Fruit fly (Drosophila melanogaster) whole organism, embryonic: ENCODE results near the gene CG7065.

Experiments
- Aef1 ChIP-seq: fragments of 200-800 bp; sonication (Bioruptor generic); IDR thresholded peaks from 3 replicates; pipeline ENCODE4 v1.3.6; 2022; ENCODE audit warnings: missing biosample characterization, missing genetic modification characterization
- Atf-2 ChIP-seq: fragments of 200-800 bp; sonication (Bioruptor generic); optimal IDR thresholded peaks from 2 replicates; lab custom pipeline; 2016; ENCODE audit warnings: missing biosample characterization, missing genetic modification characterization
- Bdp1 ChIP-seq: fragments of 200-800 bp; sonication (Bioruptor generic); optimal IDR thresholded peaks from 3 replicates; lab custom pipeline; 2016; ENCODE audit warnings: missing biosample characterization, missing genetic modification characterization
- CG10147 ChIP-seq: fragments of 200-800 bp; sonication (Bioruptor generic); optimal IDR thresholded peaks from 2 replicates; lab custom pipeline; 2019; ENCODE audit warnings: missing biosample characterization, mild to moderate bottlenecking, missing genetic modification characterization, moderate library complexity
- CG10431 ChIP-seq: fragments of 200-800 bp; sonication (Bioruptor generic); optimal IDR thresholded peaks from 3 replicates; lab custom pipeline; 2018; ENCODE audit warnings: missing biosample characterization, mild to moderate bottlenecking, missing genetic modification characterization
- CG10565 ChIP-seq: fragments of 200-800 bp; sonication (Bioruptor generic); optimal IDR thresholded peaks from 3 replicates; lab custom pipeline; 2016; ENCODE audit warnings: missing biosample characterization, mild to moderate bottlenecking, missing genetic modification characterization
- CG14667 ChIP-seq: fragments of 200-800 bp; sonication (Bioruptor generic); IDR thresholded peaks from 2 replicates; pipeline ENCODE4 v1.3.6; 2022; ENCODE audit warnings: missing biosample characterization, missing genetic modification characterization
- CG17359 ChIP-seq: fragments of 200-800 bp; sonication (Bioruptor generic); optimal IDR thresholded peaks from 3 replicates; lab custom pipeline; 2018; ENCODE audit warnings: missing biosample characterization, mild to moderate bottlenecking, missing genetic modification characterization, moderate library complexity
- CG17829 ChIP-seq: fragments of 200-800 bp; optimal IDR thresholded peaks from 2 replicates; lab custom pipeline; 2019; ENCODE audit warnings: missing biosample characterization, mild to moderate bottlenecking, missing genetic modification characterization, moderate library complexity
- CG18599 ChIP-seq: fragments of 200-800 bp; sonication (Bioruptor generic); optimal IDR thresholded peaks from 3 replicates; lab custom pipeline; 2017; ENCODE audit warnings: missing biosample characterization, missing genetic modification characterization, mild to moderate bottlenecking, moderate library complexity, missing genetic modification reagents
- CG18619 ChIP-seq: fragments of 200-800 bp; sonication (Bioruptor generic); optimal IDR thresholded peaks from 3 replicates; lab custom pipeline; 2017; ENCODE audit warnings: missing biosample characterization, mild to moderate bottlenecking, missing genetic modification characterization
- CG2116 ChIP-seq: fragments of 200-800 bp; sonication (Bioruptor generic); optimal IDR thresholded peaks from 3 replicates; lab custom pipeline; 2018; ENCODE audit warnings: missing biosample characterization, mild to moderate bottlenecking, missing genetic modification characterization
- CG30403 ChIP-seq: fragments of 200-800 bp; sonication (Bioruptor generic); optimal IDR thresholded peaks from 3 replicates; lab custom pipeline; 2016; ENCODE audit warnings: missing biosample characterization, missing genetic modification characterization
- CG31224 ChIP-seq: fragments of 200-800 bp; sonication (Bioruptor generic); IDR thresholded peaks from 2 replicates; pipeline ENCODE4 v1.3.6; 2022; ENCODE audit warnings: missing biosample characterization, missing genetic modification characterization
- CG3281 ChIP-seq: fragments of 200-800 bp; sonication (Bioruptor generic); optimal IDR thresholded peaks from 3 replicates; lab custom pipeline; 2017; ENCODE audit warnings: missing biosample characterization, mild to moderate bottlenecking, missing genetic modification characterization
- CG3726 ChIP-seq: fragments of 200-800 bp; sonication (Bioruptor generic); IDR thresholded peaks from 3 replicates; pipeline ENCODE4, ENCODE4 v1.3.6; 2022; ENCODE audit warnings: missing biosample characterization, missing genetic modification characterization
- CG5953 ChIP-seq: fragments of 200-800 bp; sonication (Bioruptor generic); IDR thresholded peaks from 2 replicates; pipeline ENCODE4 v1.3.6; 2022; ENCODE audit warnings: missing biosample characterization, missing genetic modification characterization
- CG6254 ChIP-seq: fragments of 200-800 bp; sonication (Bioruptor generic); optimal IDR thresholded peaks from 3 replicates; lab custom pipeline; 2017; ENCODE audit warnings: mild to moderate bottlenecking, missing biosample characterization, missing genetic modification reagents, missing genetic modification characterization
- CG7271 ChIP-seq: fragments of 200-800 bp; sonication (Bioruptor generic); optimal IDR thresholded peaks from 2 replicates; lab custom pipeline; 2018; ENCODE audit warnings: missing biosample characterization, mild to moderate bottlenecking, missing genetic modification characterization, moderate library complexity
- CG7745 ChIP-seq: fragments of 200-800 bp; sonication (Bioruptor generic); optimal IDR thresholded peaks from 2 replicates; lab custom pipeline; 2018; ENCODE audit warnings: missing biosample characterization, mild to moderate bottlenecking, missing genetic modification characterization, moderate library complexity
- CoRest ChIP-seq: fragments of 200-800 bp; sonication (Bioruptor generic); optimal IDR thresholded peaks from 3 replicates; lab custom pipeline; 2018; ENCODE audit warnings: missing biosample characterization, mild to moderate bottlenecking, missing genetic modification characterization, moderate library complexity
- Dek ChIP-seq: fragments of 200-800 bp; sonication (Bioruptor generic); optimal IDR thresholded peaks from 3 replicates; lab custom pipeline; 2019; ENCODE audit warnings: missing biosample characterization, mild to moderate bottlenecking, missing genetic modification characterization, moderate library complexity
- Dref ChIP-seq: fragments of 200-800 bp; sonication (Bioruptor generic); IDR thresholded peaks from 2 replicates; pipeline ENCODE4 v1.3.6; 2022; ENCODE audit warnings: missing biosample characterization, missing genetic modification characterization
- ERR ChIP-seq: fragments of 200-800 bp; sonication (Bioruptor generic); optimal IDR thresholded peaks from 2 replicates; lab custom pipeline; 2016; ENCODE audit warnings: missing biosample characterization, missing genetic modification characterization
- Hey ChIP-seq: fragments of 200-800 bp; sonication (Bioruptor generic); optimal IDR thresholded peaks from 3 replicates; lab custom pipeline; 2018; ENCODE audit warnings: missing biosample characterization, mild to moderate bottlenecking, missing genetic modification characterization
- Hmr ChIP-seq: fragments of 200-800 bp; sonication (Bioruptor generic); optimal IDR thresholded peaks from 3 replicates; lab custom pipeline; 2017; ENCODE audit warnings: mild to moderate bottlenecking, missing biosample characterization, missing genetic modification reagents, missing genetic modification characterization
- Hr3 ChIP-seq: fragments of 200-800 bp; sonication (Bioruptor generic); optimal IDR thresholded peaks from 3 replicates; lab custom pipeline; 2016; ENCODE audit warnings: missing biosample characterization, missing genetic modification characterization
- Hr78 ChIP-seq, 2 experiments: fragments of 200-800 bp in 1 of 2; fragments of >200 bp in 1 of 2; sonication (Bioruptor generic) in 1 of 2; optimal IDR thresholded peaks; 2 replicates each; lab custom pipeline; 2017 to 2019; ENCODE audit warnings: missing biosample characterization in 2 of 2, missing genetic modification characterization in 2 of 2, mild to moderate bottlenecking in 1 of 2, moderate library complexity in 1 of 2
- Hsf ChIP-seq: fragments of 200-800 bp; sonication (Bioruptor generic); optimal IDR thresholded peaks from 3 replicates; lab custom pipeline; 2016; ENCODE audit warnings: missing biosample characterization, missing genetic modification characterization
- Lim3 ChIP-seq: fragments of 200-800 bp; sonication (Bioruptor generic); IDR thresholded peaks from 2 replicates; pipeline ENCODE4 v1.3.6; 2022; ENCODE audit warnings: missing biosample characterization, missing genetic modification characterization
- NC2α ChIP-seq: fragments of 200-800 bp; sonication (Bioruptor generic); optimal IDR thresholded peaks from 2 replicates; lab custom pipeline; 2016; ENCODE audit warnings: missing biosample characterization, missing genetic modification characterization
- NFAT ChIP-seq: fragments of 200-800 bp; sonication (Bioruptor generic); IDR thresholded peaks from 2 replicates; pipeline ENCODE4 v1.3.6; 2022; ENCODE audit warnings: missing biosample characterization, missing genetic modification characterization
- Sox100B ChIP-seq: fragments of 200-800 bp; sonication (Bioruptor generic); optimal IDR thresholded peaks from 3 replicates; lab custom pipeline; 2018; ENCODE audit warnings: missing biosample characterization, mild to moderate bottlenecking, missing genetic modification characterization
- Spps ChIP-seq: fragments of 200-800 bp; sonication (Bioruptor generic); optimal IDR thresholded peaks from 2 replicates; lab custom pipeline; 2018; ENCODE audit warnings: missing biosample characterization, mild to moderate bottlenecking, missing genetic modification characterization
- Sry-β ChIP-seq: fragments of 200-800 bp; sonication (Bioruptor generic); optimal IDR thresholded peaks from 2 replicates; lab custom pipeline; 2018; ENCODE audit warnings: missing biosample characterization, mild to moderate bottlenecking, missing genetic modification characterization, moderate library complexity
- Ssrp ChIP-seq: fragments of 200-800 bp; sonication (Bioruptor generic); optimal IDR thresholded peaks from 2 replicates; lab custom pipeline; 2018; ENCODE audit warnings: missing biosample characterization, mild to moderate bottlenecking, missing genetic modification characterization, moderate library complexity
- Xrp1 ChIP-seq: fragments of 200-800 bp; sonication (Bioruptor generic); IDR thresholded peaks from 2 replicates; pipeline ENCODE4 v1.3.6; 2022; ENCODE audit warnings: missing biosample characterization, missing genetic modification characterization
- bsh ChIP-seq, 2 experiments: fragments of 200-800 bp; sonication (Bioruptor generic); optimal IDR thresholded peaks; 2 replicates each; lab custom pipeline; 2017 to 2018; ENCODE audit warnings: mild to moderate bottlenecking in 2 of 2, missing biosample characterization in 2 of 2, missing genetic modification characterization in 2 of 2, moderate library complexity in 1 of 2
- chinmo ChIP-seq: fragments of 200-800 bp; sonication (Bioruptor generic); IDR thresholded peaks from 4 replicates; pipeline ENCODE4 v1.3.6; 2022; ENCODE audit warnings: missing biosample characterization, missing genetic modification characterization; ENCODE audit not compliant: partially characterized antibody
- crc ChIP-seq: fragments of 200-800 bp; sonication (Bioruptor generic); optimal IDR thresholded peaks from 2 replicates; lab custom pipeline; 2016; ENCODE audit warnings: missing biosample characterization, missing genetic modification characterization
- ham ChIP-seq: fragments of 200-800 bp; sonication (Bioruptor generic); IDR thresholded peaks from 2 replicates; pipeline ENCODE4 v1.3.6; 2022; ENCODE audit warnings: missing biosample characterization, missing genetic modification characterization
- lmd ChIP-seq: fragments of 200-800 bp; sonication (Bioruptor generic); IDR thresholded peaks from 2 replicates; pipeline ENCODE4 v1.3.6; 2022; ENCODE audit warnings: missing biosample characterization, missing genetic modification characterization
- pita ChIP-seq: fragments of 200-800 bp; sonication (Bioruptor generic); optimal IDR thresholded peaks from 2 replicates; lab custom pipeline; 2017; ENCODE audit warnings: missing biosample characterization, mild to moderate bottlenecking, missing genetic modification characterization
- pnt ChIP-seq: fragments of 200-800 bp; sonication (Bioruptor generic); optimal IDR thresholded peaks from 3 replicates; lab custom pipeline; 2016; ENCODE audit warnings: missing biosample characterization, missing genetic modification characterization
- sc ChIP-seq, 3 experiments: fragments of >200 bp in 2 of 3; fragments of 200-800 bp in 1 of 3; sonication (Bioruptor generic) in 1 of 3; optimal IDR thresholded peaks; 2 replicates in 2 of 3; 3 replicates in 1 of 3; lab custom pipeline; 2017; ENCODE audit warnings: mild to moderate bottlenecking in 1 of 3, missing biosample characterization in 1 of 3, missing genetic modification characterization in 1 of 3, missing genetic modification reagents in 1 of 3
- sima ChIP-seq: fragments of 200-800 bp; sonication (Bioruptor generic); optimal IDR thresholded peaks from 2 replicates; lab custom pipeline; 2016; ENCODE audit warnings: missing biosample characterization, missing genetic modification characterization
- sob ChIP-seq: fragments of 200-800 bp; sonication (Bioruptor generic); IDR thresholded peaks from 2 replicates; pipeline ENCODE4 v1.3.6; 2022; ENCODE audit warnings: missing biosample characterization, missing genetic modification characterization
- trem ChIP-seq: fragments of 200-800 bp; optimal IDR thresholded peaks from 3 replicates; lab custom pipeline; 2019; ENCODE audit warnings: missing biosample characterization, mild to moderate bottlenecking, missing genetic modification characterization, moderate library complexity
- unpg ChIP-seq: fragments of 200-800 bp; sonication (Bioruptor generic); optimal IDR thresholded peaks from 3 replicates; lab custom pipeline; 2018; ENCODE audit warnings: missing biosample characterization, mild to moderate bottlenecking, missing genetic modification characterization, moderate library complexity

Gene CG7065

DNA sequence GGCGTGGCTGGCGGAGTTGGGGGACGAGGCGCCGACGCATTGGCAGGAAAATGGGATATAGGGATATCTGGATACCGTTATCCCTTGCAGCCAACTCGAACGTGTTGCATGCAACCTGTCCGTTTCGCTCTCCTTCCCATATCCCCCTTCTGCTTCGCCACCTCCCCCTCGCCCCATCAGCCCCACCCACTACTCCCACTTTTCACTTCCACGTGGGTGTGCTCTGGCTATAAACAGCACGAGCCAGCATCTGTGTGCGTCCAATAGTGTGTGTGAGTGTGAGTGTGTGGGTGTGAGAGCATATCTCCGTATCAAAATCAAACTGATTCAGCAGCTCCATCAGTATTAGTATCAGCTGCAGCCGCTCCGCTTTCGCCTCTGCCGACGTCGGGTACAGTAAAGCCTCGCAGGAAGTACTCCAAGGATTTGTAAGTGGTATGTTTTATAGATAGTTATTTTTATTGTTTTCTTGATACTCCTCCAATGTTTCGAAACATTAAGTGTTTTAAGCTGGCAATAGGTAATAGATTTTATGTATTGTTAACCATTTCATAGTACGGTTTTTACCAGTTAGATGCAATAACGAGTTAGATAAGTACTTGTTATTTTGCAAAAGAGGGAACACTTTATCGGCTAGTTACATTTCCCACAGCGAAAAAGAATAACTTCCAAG lies 23.2 kb upstream of the CG7065 start (continued):
- TF ChIP-seq CG18599 (GFP tag; lab: Kevin White, UChicago) (peak; percentile 65), unpg (GFP tag; lab: Kevin White, UChicago) (no peak), Hsf (GFP tag; lab: Kevin White, UChicago) (no peak), CG7745 (tag; lab: Kevin White, UChicago) (no peak), CoRest (tag; lab: Kevin White, UChicago) (no peak), Hey (tag; lab: Kevin White, UChicago) (no peak), bsh (GFP tag; optimal IDR thresholded peaks at IDR 0.05; lab: Kevin White, UChicago) (peak; percentile 18 to 64), CG17359 (peak; percentile 53), CG3726 (GFP tag; lab: Robert Waterston, UW) (no peak), Dref (no peak), Spps (tag; lab: Kevin White, UChicago) (no peak), ERR (GFP tag; lab: Kevin White, UChicago) (no peak), Sry-β (GFP tag; lab: Kevin White, UChicago) (no peak), Aef1 (GFP tag; lab: Robert Waterston, UW) (no peak), CG10147 (GFP tag; lab: Kevin White, UChicago) (peak; percentile 59), Lim3 (GFP tag; lab: Robert Waterston, UW) (no peak), Xrp1 (peak; percentile 44; the same call in 1 of the 2 replicates), ham (no peak), CG10565 (GFP tag; lab: Kevin White, UChicago) (no peak), Hr78 (GFP tag; optimal IDR thresholded peaks at IDR 0.05; lab: Kevin White, UChicago) (no peak), Atf-2 (GFP tag; lab: Kevin White, UChicago) (no peak), Hmr (GFP tag; lab: Kevin White, UChicago) (no peak), pita (GFP tag; lab: Kevin White, UChicago) (no peak), CG10431 (GFP tag; lab: Kevin White, UChicago) (no peak), chinmo (GFP tag; lab: Robert Waterston, UW) (0 out of 4 replicates have a peak, but pooled peaks have one; percentile 49), Hr3 (no peak), CG14667 (GFP tag; lab: Robert Waterston, UW) (peak; percentile 30; the same call in 1 of the 2 replicates), CG17829 (peak; percentile 22), NFAT (no peak), CG18619 (GFP tag; lab: Kevin White, UChicago) (no peak), CG2116 (GFP tag; lab: Kevin White, UChicago) (no peak), pnt (GFP tag; lab: Kevin White, UChicago) (peak; percentile 46), CG31224 (GFP tag; lab: Robert Waterston, UW) (no peak), CG7271 (tag; lab: Kevin White, UChicago) (no peak), Dek (tag; lab: Kevin White, UChicago) (no peak), Ssrp (tag; lab: Kevin White, UChicago) (no peak), CG30403 (GFP tag; lab: Kevin White, UChicago) (no peak), trem (peak; percentile 29), sima (no peak), CG6254 (GFP tag; lab: Kevin White, UChicago) (no peak), lmd (GFP tag; lab: Robert Waterston, UW) (peak; percentile 57), CG3281 (GFP tag; lab: Kevin White, UChicago) (peak; percentile 57), sob (GFP tag; lab: Robert Waterston, UW) (no peak), NC2α (GFP tag; lab: Kevin White, UChicago) (no peak), crc (no peak), Bdp1 (GFP tag; lab: Kevin White, UChicago) (no peak), sc (optimal IDR thresholded peaks at IDR 0.05; lab: Kevin White, UChicago) (no peak), sc (GFP tag; optimal IDR thresholded peaks at IDR 0.05; lab: Kevin White, UChicago) (no peak), Sox100B (GFP tag; lab: Kevin White, UChicago) (peak; percentile 55), CG5953 (GFP tag; lab: Robert Waterston, UW) (no peak)
